Fruit fly (Drosophila melanogaster): ENCODE data around the gene CG1113.
A peak's percentile ranks its signal among the peaks of the same experiment; 100 is the strongest.

The CG1113 gene

DNA sequence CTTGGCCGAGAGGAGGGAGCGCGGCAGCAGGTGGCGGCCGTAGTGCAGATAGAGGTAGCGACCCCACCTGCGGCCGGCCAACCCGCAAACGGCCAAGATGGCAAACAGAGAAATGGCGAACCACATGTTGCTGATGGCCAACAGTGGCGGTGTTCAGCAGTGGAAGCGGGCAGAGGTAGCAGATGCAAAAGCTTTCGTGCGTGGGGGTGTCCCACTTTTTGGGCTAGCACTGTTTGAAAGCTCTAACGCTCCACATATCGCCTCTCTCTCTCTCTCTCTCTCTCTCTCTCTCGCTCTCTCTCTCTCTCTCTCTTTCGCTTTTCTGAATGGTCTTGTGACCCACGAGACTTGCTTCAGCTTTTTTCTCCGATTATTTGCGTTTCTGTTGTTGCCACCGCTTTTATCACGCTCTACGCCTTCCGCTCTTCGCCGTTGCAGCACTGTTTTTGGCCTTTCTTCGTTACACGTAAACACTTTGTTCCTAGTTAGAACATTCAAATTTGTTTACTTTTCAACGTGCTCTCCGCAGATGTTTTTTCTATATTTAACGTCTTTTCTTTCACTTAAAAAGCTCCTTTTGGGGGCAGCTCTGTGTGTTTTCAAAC is 29.9 kb downstream of the CG1113 start (continued):
- TF ChIP-seq CG6791 (GFP tag; IDR thresholded peaks at IDR 0.05; ENCODE audit: partially characterized antibody) = no peak
- TF ChIP-seq Med (GFP tag) = peak; percentile 85
- no peak for TF ChIP-seq tll (GFP tag; optimal IDR thresholded peaks at IDR 0.05)
- no peak for TF ChIP-seq ab (GFP tag; optimal IDR thresholded peaks at IDR 0.05)
- TF ChIP-seq Side (GFP tag; optimal IDR thresholded peaks at IDR 0.05) = no peak
- no peak for TF ChIP-seq CG16815 (GFP tag; optimal IDR thresholded peaks at IDR 0.05)
- no peak for TF ChIP-seq Jarid2 (GFP tag; optimal IDR thresholded peaks at IDR 0.05)
- no peak for TF ChIP-seq CoRest (tag; optimal IDR thresholded peaks at IDR 0.05)
- TF ChIP-seq CG4820 (GFP tag; optimal IDR thresholded peaks at IDR 0.05) = no peak
- no peak for TF ChIP-seq lilli (GFP tag; optimal IDR thresholded peaks at IDR 0.05)
- no peak for TF ChIP-seq CG7556 (GFP tag; optimal IDR thresholded peaks at IDR 0.05)
- no peak for TF ChIP-seq tap (tag; optimal IDR thresholded peaks at IDR 0.05)
- no peak; the same call in 1 of the 2 replicates for TF ChIP-seq Ptx1 (GFP tag; IDR thresholded peaks at IDR 0.05)
- peak; percentile 0 for TF ChIP-seq gcm2 (GFP tag; optimal IDR thresholded peaks at IDR 0.05)
- TF ChIP-seq wor (GFP tag; IDR thresholded peaks at IDR 0.05) = no peak
- TF ChIP-seq CG2202 (tag; optimal IDR thresholded peaks at IDR 0.05) = no peak
- no peak for TF ChIP-seq nom (GFP tag; optimal IDR thresholded peaks at IDR 0.05)
- TF ChIP-seq Kr (GFP tag; optimal IDR thresholded peaks at IDR 0.05) = no peak
- peak; percentile 28; the same call in 1 of the 3 replicates for TF ChIP-seq tgo (GFP tag; IDR thresholded peaks at IDR 0.05)
- TF ChIP-seq CG1647 (GFP tag; optimal IDR thresholded peaks at IDR 0.05) = no peak
- no peak for TF ChIP-seq Sry-β (GFP tag; optimal IDR thresholded peaks at IDR 0.05)
- TF ChIP-seq zfh2 (GFP tag; optimal IDR thresholded peaks at IDR 0.05) = peak; percentile 12
- TF ChIP-seq D19A (tag; optimal IDR thresholded peaks at IDR 0.05) = no peak
- peak; percentile 66; the same call in 1 of the 2 replicates for TF ChIP-seq CG11247 (GFP tag; IDR thresholded peaks at IDR 0.05)
- TF ChIP-seq Bdp1 (GFP tag; optimal IDR thresholded peaks at IDR 0.05) = peak; percentile 3
- TF ChIP-seq B-H1 (GFP tag; IDR thresholded peaks at IDR 0.05) = no peak; the same call in 2 of the 3 replicates
- no peak for TF ChIP-seq CG12769 (tag; optimal IDR thresholded peaks at IDR 0.05)
- 0 out of 2 replicates have a peak, but pooled peaks have one; percentile 15 for TF ChIP-seq CG11696 (GFP tag; IDR thresholded peaks at IDR 0.05)
- no peak for TF ChIP-seq CG13296 (GFP tag; optimal IDR thresholded peaks at IDR 0.05)
- no peak for TF ChIP-seq CG12219 (GFP tag; optimal IDR thresholded peaks at IDR 0.05)
- no peak for TF ChIP-seq slp2 (GFP tag; optimal IDR thresholded peaks at IDR 0.05)
- no peak for TF ChIP-seq CG15514 (GFP tag; optimal IDR thresholded peaks at IDR 0.05)
- no peak for TF ChIP-seq CG18599 (GFP tag; optimal IDR thresholded peaks at IDR 0.05)
- no peak for TF ChIP-seq aop (GFP tag; IDR thresholded peaks at IDR 0.05)
- peak; percentile 82 for TF ChIP-seq rib (GFP tag; IDR thresholded peaks at IDR 0.05)
- TF ChIP-seq CG10543 (GFP tag; optimal IDR thresholded peaks at IDR 0.05) = no peak
- no peak for TF ChIP-seq odd (GFP tag; optimal IDR thresholded peaks at IDR 0.05)
- TF ChIP-seq grau (tag; optimal IDR thresholded peaks at IDR 0.05) = no peak
- no peak for TF ChIP-seq CG15601 (tag; optimal IDR thresholded peaks at IDR 0.05)
- TF ChIP-seq CG7928 (GFP tag; optimal IDR thresholded peaks at IDR 0.05) = no peak
- TF ChIP-seq amos (GFP tag; IDR thresholded peaks at IDR 0.05; ENCODE audit: partially characterized antibody) = peak; percentile 21; the same call in 1 of the 2 replicates
- TF ChIP-seq her (GFP tag; optimal IDR thresholded peaks at IDR 0.05) = peak; percentile 27
- no peak for TF ChIP-seq CG15479 (GFP tag; optimal IDR thresholded peaks at IDR 0.05)
- TF ChIP-seq Hr78 (GFP tag; optimal IDR thresholded peaks at IDR 0.05) = no peak
- TF ChIP-seq Usf (GFP tag; optimal IDR thresholded peaks at IDR 0.05) = no peak
- peak; percentile 61 for TF ChIP-seq Ets65A (GFP tag)
- no peak for TF ChIP-seq peb (GFP tag; IDR thresholded peaks at IDR 0.05)
- TF ChIP-seq ro (GFP tag; IDR thresholded peaks at IDR 0.05) = no peak
- TF ChIP-seq hth (optimal IDR thresholded peaks at IDR 0.05) = no peak
- TF ChIP-seq mam (GFP tag; optimal IDR thresholded peaks at IDR 0.05) = peak; percentile 40

All from whole organism, embryonic.